Fruit fly (Drosophila melanogaster) whole organism, embryonic: ENCODE measurements around the gene Use1.

Experiments used
- CG13624 ChIP-seq: fragments of 200-800 bp; sonication (Bioruptor generic); optimal IDR thresholded peaks from 2 replicates; lab custom pipeline; 2016; ENCODE audit warnings: missing biosample characterization, missing genetic modification characterization
- CG33213 ChIP-seq: fragments of 200-800 bp; sonication (Bioruptor generic); optimal IDR thresholded peaks from 3 replicates; lab custom pipeline; 2016; ENCODE audit warnings: missing biosample characterization, missing genetic modification characterization
- Doc2 ChIP-seq: fragments of 200-800 bp; sonication (Bioruptor generic); IDR thresholded peaks from 2 replicates; pipeline ENCODE4 v1.3.6; 2022; ENCODE audit warnings: missing biosample characterization, missing genetic modification characterization
- MESR4 ChIP-seq: fragments of 200-800 bp; sonication (Bioruptor generic); optimal IDR thresholded peaks from 2 replicates; lab custom pipeline; 2018; ENCODE audit warnings: missing biosample characterization, mild to moderate bottlenecking, missing genetic modification characterization, moderate library complexity
- Ptx1 ChIP-seq: fragments of 200-800 bp; sonication (Bioruptor generic); IDR thresholded peaks from 2 replicates; pipeline ENCODE4 v1.3.6; 2022; ENCODE audit warnings: missing biosample characterization, missing genetic modification characterization
- hkb ChIP-seq, 2 experiments: fragments of 200-800 bp in 1 of 2; fragments of >200 bp in 1 of 2; sonication (Bioruptor generic) in 1 of 2; IDR thresholded peaks in 1 of 2; optimal IDR thresholded peaks in 1 of 2; 2 replicates each; pipeline versions ENCODE4 v1.3.6 to Lab custom; 2017 to 2022; ENCODE audit warnings: missing biosample characterization in 1 of 2, missing genetic modification characterization in 1 of 2
- usp ChIP-seq: fragments of >200 bp; optimal IDR thresholded peaks from 2 replicates; lab custom pipeline; 2017; ENCODE audit warnings: missing biosample characterization, missing genetic modification characterization

Use1 gene

dm6 chr3L:9092356-9093103, 44.5 kb downstream of the Use1 start, which contains the start of gene CG32032 (continued):
- TF ChIP-seq Ptx1 (GFP tag; lab: Robert Waterston, UW) (no peak), CG13624 (GFP tag; lab: Kevin White, UChicago) (no peak), Doc2 (GFP tag; lab: Robert Waterston, UW) (no peak), CG33213 (GFP tag; lab: Kevin White, UChicago) (no peak), usp (GFP tag; lab: Kevin White, UChicago) (no peak), MESR4 (GFP tag; lab: Kevin White, UChicago) (no peak), hkb (optimal IDR thresholded peaks at IDR 0.05; lab: Kevin White, UChicago) (no peak), hkb (GFP tag; IDR thresholded peaks at IDR 0.05; lab: Robert Waterston, UW) (0 out of 2 replicates have a peak, but pooled peaks have one; percentile 8)
- TF ChIP-seq, all 482 proteins: peak for 50
